Worm (Caenorhabditis elegans): ENCODE data around the gene F58A6.2.

DNA sequence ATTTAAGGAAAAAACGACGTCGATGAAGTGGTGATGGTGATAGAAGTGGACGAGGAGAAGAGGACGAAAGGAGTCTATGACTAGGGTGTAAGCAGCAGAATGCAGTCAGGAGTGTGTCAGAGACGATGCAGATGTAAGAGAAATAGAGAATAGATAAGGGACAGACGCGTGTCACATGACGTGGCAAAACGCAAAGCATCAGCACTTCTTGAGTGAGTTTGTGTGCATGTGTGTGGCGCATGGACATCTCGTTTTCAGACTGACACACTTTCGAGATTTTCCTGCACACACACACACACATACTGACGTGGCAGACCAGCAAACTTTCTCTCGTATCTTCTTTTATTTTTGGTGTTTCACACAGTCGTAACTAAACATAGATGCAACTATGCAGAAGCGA is 45.9 kb downstream of the F58A6.2 start:
- no peak for TF ChIP-seq ceh-82 (tag; optimal IDR thresholded peaks at IDR 0.05)
- peak; percentile 75 for TF ChIP-seq skn-1 (tag; optimal IDR thresholded peaks at IDR 0.05)
- no peak for TF ChIP-seq nhr-11 (tag; optimal IDR thresholded peaks at IDR 0.05)
- no peak for TF ChIP-seq tbx-2 (tag; optimal IDR thresholded peaks at IDR 0.05)
- peak; percentile 18 for TF ChIP-seq nhr-23 (tag; optimal IDR thresholded peaks at IDR 0.05)
- no peak for TF ChIP-seq unc-39 (tag; optimal IDR thresholded peaks at IDR 0.05)
- TF ChIP-seq ZK546.5 (tag; optimal IDR thresholded peaks at IDR 0.05), result no peak
- TF ChIP-seq ztf-11 (tag; optimal IDR thresholded peaks at IDR 0.05), result no peak
- peak; percentile 15 for TF ChIP-seq elt-1 (tag; optimal IDR thresholded peaks at IDR 0.05)
- TF ChIP-seq nfya-1 (tag; optimal IDR thresholded peaks at IDR 0.05; ENCODE audit: insufficient read depth), result peak; percentile 71
- no peak for TF ChIP-seq mdl-1 (tag; optimal IDR thresholded peaks at IDR 0.05)
- TF ChIP-seq ztf-4 (tag; optimal IDR thresholded peaks at IDR 0.05), result no peak
- TF ChIP-seq pqm-1 (tag; optimal IDR thresholded peaks at IDR 0.05), result peak; percentile 89
- TF ChIP-seq egl-27 (tag; optimal IDR thresholded peaks at IDR 0.05), result no peak

Measured in whole organism, L3 larva.